Fruit fly (Drosophila melanogaster) whole organism, embryonic: ENCODE data around the gene CG7402.
A peak's percentile ranks its signal among the peaks of the same experiment; 100 is the strongest.

Experiments used
- ATbp ChIP-seq: fragments of 200-800 bp; sonication (Bioruptor generic); optimal IDR thresholded peaks from 2 replicates; lab custom pipeline; 2017; ENCODE audit warnings: missing biosample characterization, mild to moderate bottlenecking, missing genetic modification characterization, missing genetic modification reagents
- Bteb2 ChIP-seq: fragments of 200-800 bp; sonication (Bioruptor generic); optimal IDR thresholded peaks from 2 replicates; lab custom pipeline; 2016; ENCODE audit warnings: missing biosample characterization, missing genetic modification characterization
- CG1024 ChIP-seq: fragments of 200-800 bp; sonication (Bioruptor generic); IDR thresholded peaks from 2 replicates; pipeline ENCODE4 v1.3.6; 2022; ENCODE audit warnings: missing biosample characterization, missing genetic modification characterization
- CG10321 ChIP-seq: fragments of 200-800 bp; sonication (Bioruptor generic); IDR thresholded peaks from 2 replicates; pipeline ENCODE4 v1.3.6; 2022; ENCODE audit warnings: missing biosample characterization, missing genetic modification characterization
- CG1233 ChIP-seq: fragments of 200-800 bp; sonication (Bioruptor generic); optimal IDR thresholded peaks from 4 replicates; lab custom pipeline; 2018; ENCODE audit warnings: missing biosample characterization, mild to moderate bottlenecking, missing genetic modification characterization
- CG12744 ChIP-seq: fragments of 200-800 bp; sonication (Bioruptor generic); optimal IDR thresholded peaks from 2 replicates; lab custom pipeline; 2016; ENCODE audit warnings: missing biosample characterization, missing genetic modification characterization
- CG15479 ChIP-seq: fragments of 200-800 bp; sonication (Bioruptor generic); optimal IDR thresholded peaks from 3 replicates; lab custom pipeline; 2019; ENCODE audit warnings: missing biosample characterization, mild to moderate bottlenecking, missing genetic modification characterization, moderate library complexity
- CG1603 ChIP-seq: fragments of 200-800 bp; sonication (Bioruptor generic); optimal IDR thresholded peaks from 2 replicates; lab custom pipeline; 2019; ENCODE audit warnings: missing biosample characterization, mild to moderate bottlenecking, missing genetic modification characterization, moderate library complexity
- CG16779 ChIP-seq: fragments of 200-800 bp; sonication (Bioruptor generic); IDR thresholded peaks from 2 replicates; pipeline ENCODE4 v1.3.6; 2022; ENCODE audit warnings: missing biosample characterization, missing genetic modification characterization
- CG17359 ChIP-seq: fragments of 200-800 bp; sonication (Bioruptor generic); optimal IDR thresholded peaks from 3 replicates; lab custom pipeline; 2018; ENCODE audit warnings: missing biosample characterization, mild to moderate bottlenecking, missing genetic modification characterization, moderate library complexity
- CG17361 ChIP-seq: fragments of 200-800 bp; sonication (Bioruptor generic); IDR thresholded peaks from 3 replicates; pipeline ENCODE4 v1.3.6; 2022; ENCODE audit warnings: missing biosample characterization, missing genetic modification characterization
- CG18262 ChIP-seq: fragments of 200-800 bp; optimal IDR thresholded peaks from 3 replicates; lab custom pipeline; 2019; ENCODE audit warnings: missing biosample characterization, mild to moderate bottlenecking, missing genetic modification characterization, moderate library complexity
- CG2116 ChIP-seq: fragments of 200-800 bp; sonication (Bioruptor generic); optimal IDR thresholded peaks from 3 replicates; lab custom pipeline; 2018; ENCODE audit warnings: missing biosample characterization, mild to moderate bottlenecking, missing genetic modification characterization
- CG3065 ChIP-seq: fragments of 200-800 bp; sonication (Bioruptor generic); optimal IDR thresholded peaks from 2 replicates; lab custom pipeline; 2016; ENCODE audit warnings: missing biosample characterization, missing genetic modification characterization
- CG31224 ChIP-seq: fragments of 200-800 bp; sonication (Bioruptor generic); IDR thresholded peaks from 2 replicates; pipeline ENCODE4 v1.3.6; 2022; ENCODE audit warnings: missing biosample characterization, missing genetic modification characterization
- CG3995 ChIP-seq: fragments of 200-800 bp; sonication (Bioruptor generic); optimal IDR thresholded peaks from 3 replicates; lab custom pipeline; 2016; ENCODE audit warnings: missing biosample characterization, missing genetic modification characterization
- CG7839 ChIP-seq: fragments of 200-800 bp; sonication (Bioruptor generic); optimal IDR thresholded peaks from 3 replicates; lab custom pipeline; 2018; ENCODE audit warnings: missing biosample characterization, mild to moderate bottlenecking, missing genetic modification characterization, moderate library complexity
- CG8944 ChIP-seq: fragments of 200-800 bp; sonication (Bioruptor generic); optimal IDR thresholded peaks from 3 replicates; lab custom pipeline; 2016; ENCODE audit warnings: missing biosample characterization, missing genetic modification characterization
- CrebB ChIP-seq: fragments of 200-800 bp; sonication (Bioruptor generic); optimal IDR thresholded peaks from 3 replicates; lab custom pipeline; 2018; ENCODE audit warnings: missing biosample characterization, mild to moderate bottlenecking, missing genetic modification characterization
- D19B ChIP-seq: fragments of 200-800 bp; sonication (Bioruptor generic); optimal IDR thresholded peaks from 2 replicates; lab custom pipeline; 2017; ENCODE audit warnings: missing biosample characterization, mild to moderate bottlenecking, missing genetic modification characterization
- Deaf1 ChIP-seq: fragments of 200-800 bp; optimal IDR thresholded peaks from 3 replicates; lab custom pipeline; 2019; ENCODE audit warnings: missing biosample characterization, mild to moderate bottlenecking, missing genetic modification characterization, moderate library complexity
- ERR ChIP-seq: fragments of 200-800 bp; sonication (Bioruptor generic); optimal IDR thresholded peaks from 2 replicates; lab custom pipeline; 2016; ENCODE audit warnings: missing biosample characterization, missing genetic modification characterization
- Ets97D ChIP-seq: fragments of 200-800 bp; sonication (Bioruptor generic); optimal IDR thresholded peaks from 3 replicates; lab custom pipeline; 2016; ENCODE audit warnings: missing biosample characterization, missing genetic modification characterization
- Fer1 ChIP-seq: fragments of 200-800 bp; sonication (Bioruptor generic); optimal IDR thresholded peaks from 2 replicates; lab custom pipeline; 2017; ENCODE audit warnings: missing biosample characterization, mild to moderate bottlenecking, missing genetic modification characterization
- Fer3 ChIP-seq: fragments of 200-800 bp; sonication (Bioruptor generic); optimal IDR thresholded peaks from 2 replicates; lab custom pipeline; 2018; ENCODE audit warnings: missing biosample characterization, mild to moderate bottlenecking, missing genetic modification characterization, moderate library complexity
- H15 ChIP-seq: fragments of 200-800 bp; sonication (Bioruptor generic); IDR thresholded peaks from 3 replicates; pipeline ENCODE4 v1.3.6; 2022; ENCODE audit warnings: missing biosample characterization, missing genetic modification characterization
- HLH3B ChIP-seq: fragments of 200-800 bp; sonication (Bioruptor generic); IDR thresholded peaks from 2 replicates; pipeline ENCODE4 v1.3.6; 2022; ENCODE audit warnings: missing biosample characterization, missing genetic modification characterization
- HLH54F ChIP-seq: fragments of 200-800 bp; sonication (Bioruptor generic); optimal IDR thresholded peaks from 3 replicates; lab custom pipeline; 2016; ENCODE audit warnings: missing biosample characterization, missing genetic modification characterization
- HmgZ ChIP-seq: fragments of 200-800 bp; sonication (Bioruptor generic); optimal IDR thresholded peaks from 2 replicates; lab custom pipeline; 2018; ENCODE audit warnings: missing biosample characterization, mild to moderate bottlenecking, missing genetic modification characterization
- Lim3 ChIP-seq: fragments of 200-800 bp; sonication (Bioruptor generic); IDR thresholded peaks from 2 replicates; pipeline ENCODE4 v1.3.6; 2022; ENCODE audit warnings: missing biosample characterization, missing genetic modification characterization
- MESR4 ChIP-seq: fragments of 200-800 bp; sonication (Bioruptor generic); optimal IDR thresholded peaks from 2 replicates; lab custom pipeline; 2018; ENCODE audit warnings: missing biosample characterization, mild to moderate bottlenecking, missing genetic modification characterization, moderate library complexity
- Nf-YC ChIP-seq: fragments of 200-800 bp; optimal IDR thresholded peaks from 3 replicates; lab custom pipeline; 2019; ENCODE audit warnings: missing biosample characterization, mild to moderate bottlenecking, missing genetic modification characterization, moderate library complexity
- Oli ChIP-seq: fragments of 200-800 bp; sonication (Bioruptor generic); optimal IDR thresholded peaks from 2 replicates; lab custom pipeline; 2018; ENCODE audit warnings: missing biosample characterization, mild to moderate bottlenecking, missing genetic modification characterization, moderate library complexity
- Rfx ChIP-seq: fragments of 200-800 bp; sonication (Bioruptor generic); IDR thresholded peaks from 2 replicates; pipeline ENCODE4 v1.3.6; 2022; ENCODE audit warnings: missing biosample characterization, missing genetic modification characterization
- Usf ChIP-seq: fragments of 200-800 bp; sonication (Bioruptor generic); optimal IDR thresholded peaks from 2 replicates; lab custom pipeline; 2017; ENCODE audit warnings: missing genotype, missing biosample characterization, missing genetic modification characterization
- Xbp1 ChIP-seq: fragments of 200-800 bp; sonication (Bioruptor generic); optimal IDR thresholded peaks from 3 replicates; lab custom pipeline; 2016; ENCODE audit warnings: missing biosample characterization, mild to moderate bottlenecking, missing genetic modification characterization
- Xrp1 ChIP-seq: fragments of 200-800 bp; sonication (Bioruptor generic); IDR thresholded peaks from 2 replicates; pipeline ENCODE4 v1.3.6; 2022; ENCODE audit warnings: missing biosample characterization, missing genetic modification characterization
- ato ChIP-seq: fragments of 200-800 bp; sonication (Bioruptor generic); IDR thresholded peaks from 2 replicates; pipeline ENCODE4 v1.3.6; 2022; ENCODE audit warnings: missing biosample characterization, missing genetic modification characterization; ENCODE audit not compliant: partially characterized antibody
- crp ChIP-seq, 2 experiments: fragments of 200-800 bp; sonication (Bioruptor generic); optimal IDR thresholded peaks; 2 replicates in 1 of 2; 3 replicates in 1 of 2; lab custom pipeline; 2017; ENCODE audit warnings: missing biosample characterization in 2 of 2, missing genetic modification characterization in 2 of 2, mild to moderate bottlenecking in 1 of 2, moderate library complexity in 1 of 2
- disco-r ChIP-seq: fragments of 200-800 bp; sonication (Bioruptor generic); optimal IDR thresholded peaks from 2 replicates; lab custom pipeline; 2016; ENCODE audit warnings: missing biosample characterization, missing genetic modification characterization
- ftz-f1 ChIP-seq: fragments of 200-800 bp; sonication (Bioruptor generic); optimal IDR thresholded peaks from 2 replicates; lab custom pipeline; 2016; ENCODE audit warnings: missing biosample characterization, missing genetic modification characterization
- gem ChIP-seq: fragments of 200-800 bp; sonication (Bioruptor generic); optimal IDR thresholded peaks from 2 replicates; lab custom pipeline; 2019; ENCODE audit warnings: missing biosample characterization, mild to moderate bottlenecking, missing genetic modification characterization, moderate library complexity
- lab ChIP-seq: fragments of 200-800 bp; sonication (Bioruptor generic); optimal IDR thresholded peaks from 3 replicates; lab custom pipeline; 2017; ENCODE audit warnings: missing biosample characterization, missing genetic modification characterization, mild to moderate bottlenecking, moderate library complexity, missing genetic modification reagents
- luna ChIP-seq: fragments of 200-800 bp; sonication (Bioruptor generic); optimal IDR thresholded peaks from 2 replicates; lab custom pipeline; 2016; ENCODE audit warnings: missing biosample characterization, missing genetic modification characterization
- nmo ChIP-seq: fragments of 200-800 bp; sonication (Bioruptor generic); optimal IDR thresholded peaks from 2 replicates; lab custom pipeline; 2018; ENCODE audit warnings: missing biosample characterization, mild to moderate bottlenecking, missing genetic modification characterization, moderate library complexity
- ranshi ChIP-seq: fragments of 200-800 bp; sonication (Bioruptor generic); IDR thresholded peaks from 2 replicates; pipeline ENCODE4 v1.3.6; 2022; ENCODE audit warnings: missing biosample characterization, missing genetic modification characterization
- sd ChIP-seq: fragments of 200-800 bp; sonication (Bioruptor generic); optimal IDR thresholded peaks from 3 replicates; lab custom pipeline; 2018; ENCODE audit warnings: missing biosample characterization, mild to moderate bottlenecking, missing genetic modification characterization, moderate library complexity
- unpg ChIP-seq: fragments of 200-800 bp; sonication (Bioruptor generic); optimal IDR thresholded peaks from 3 replicates; lab custom pipeline; 2018; ENCODE audit warnings: missing biosample characterization, mild to moderate bottlenecking, missing genetic modification characterization, moderate library complexity

The CG7402 gene

DNA sequence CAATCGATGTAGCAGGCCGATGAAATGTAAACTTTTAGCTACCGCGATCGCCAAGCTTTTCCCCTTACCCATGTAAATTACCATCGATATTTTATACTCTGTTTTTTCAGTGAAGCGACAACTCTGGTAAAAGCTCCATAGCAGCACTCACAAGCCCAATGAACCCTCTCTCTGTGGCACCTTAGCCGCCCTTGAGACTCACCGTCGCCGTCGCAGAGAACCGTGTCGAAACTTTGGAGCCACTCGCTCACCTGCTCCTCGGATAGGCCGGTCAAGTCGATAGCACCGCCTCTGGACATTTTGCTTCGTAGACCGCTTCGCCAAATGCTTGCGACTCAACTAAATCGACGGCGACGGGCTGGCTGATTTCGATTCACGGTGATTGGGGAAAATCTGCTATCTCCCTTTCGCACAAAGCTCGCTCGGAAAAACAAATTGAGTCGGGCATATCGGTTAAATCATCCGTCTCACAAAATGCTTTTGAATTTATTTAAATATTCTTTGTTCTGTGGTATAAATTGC lies 46.4 kb upstream of the CG7402 start, which contains the start of gene CG5577 (continued):
- TF ChIP-seq ato (GFP tag; lab: Robert Waterston, UW) (no peak), lab (peak; percentile 69), disco-r (no peak), CG15479 (GFP tag; lab: Kevin White, UChicago) (no peak), Rfx (GFP tag; lab: Robert Waterston, UW) (peak; percentile 63), CG17361 (GFP tag; lab: Robert Waterston, UW) (no peak), Xbp1 (GFP tag; lab: Kevin White, UChicago) (no peak), CG18262 (tag; lab: Kevin White, UChicago) (no peak), HmgZ (tag; lab: Kevin White, UChicago) (peak; percentile 75), CG3065 (no peak)

- no peak for TF ChIP-seq unpg (GFP tag; lab: Kevin White, UChicago)
- no peak for TF ChIP-seq Usf (GFP tag; lab: Kevin White, UChicago)
- peak; percentile 88 for TF ChIP-seq ftz-f1
- TF ChIP-seq CG3995 (GFP tag; lab: Kevin White, UChicago), result no peak
- TF ChIP-seq Fer3 (tag; lab: Kevin White, UChicago), result peak; percentile 30
- TF ChIP-seq HLH3B (GFP tag; lab: Robert Waterston, UW), result 0 out of 2 replicates have a peak, but pooled peaks have one; percentile 16
- peak; percentile 2 for TF ChIP-seq Oli (tag; lab: Kevin White, UChicago)
- no peak for TF ChIP-seq Lim3 (GFP tag; lab: Robert Waterston, UW)
- TF ChIP-seq CG7839, result peak; percentile 42
- peak; percentile 75 for TF ChIP-seq sd (tag; lab: Kevin White, UChicago)
- peak; percentile 19 for TF ChIP-seq HLH54F (GFP tag; lab: Kevin White, UChicago)
- TF ChIP-seq ATbp (GFP tag; lab: Kevin White, UChicago), result no peak
- peak; percentile 38; the same call in 1 of the 2 replicates for TF ChIP-seq ranshi (GFP tag; lab: Robert Waterston, UW)
- no peak for TF ChIP-seq CG1603
- no peak for TF ChIP-seq CG16779
- peak; percentile 12 for TF ChIP-seq CrebB (tag; lab: Kevin White, UChicago)
- no peak for TF ChIP-seq Bteb2
- TF ChIP-seq Nf-YC (tag; lab: Kevin White, UChicago), result peak; percentile 36
- TF ChIP-seq gem (tag; lab: Kevin White, UChicago), result peak; percentile 23
- TF ChIP-seq CG1233 (GFP tag; lab: Kevin White, UChicago), result no peak
- no peak for TF ChIP-seq CG10321 (GFP tag; lab: Robert Waterston, UW)
- peak in 1 of 2 experiments; percentile 77 for TF ChIP-seq crp (GFP tag; optimal IDR thresholded peaks at IDR 0.05; lab: Kevin White, UChicago)
- no peak for TF ChIP-seq H15
- no peak for TF ChIP-seq CG8944 (GFP tag; lab: Kevin White, UChicago)
- peak; percentile 80 for TF ChIP-seq ERR (GFP tag; lab: Kevin White, UChicago)
- TF ChIP-seq Deaf1 (tag; lab: Kevin White, UChicago), result peak; percentile 54
- no peak for TF ChIP-seq CG31224 (GFP tag; lab: Robert Waterston, UW)
- TF ChIP-seq CG12744 (GFP tag; lab: Kevin White, UChicago), result no peak
- TF ChIP-seq nmo (GFP tag; lab: Kevin White, UChicago), result no peak
- peak; percentile 9 for TF ChIP-seq CG17359 (tag; lab: Kevin White, UChicago)
- TF ChIP-seq Fer1 (GFP tag; lab: Kevin White, UChicago), result peak; percentile 64
- TF ChIP-seq CG2116 (GFP tag; lab: Kevin White, UChicago), result peak; percentile 2
- no peak for TF ChIP-seq D19B
- no peak for TF ChIP-seq luna
- TF ChIP-seq MESR4 (GFP tag; lab: Kevin White, UChicago), result peak; percentile 74
- no peak for TF ChIP-seq CG1024 (GFP tag; lab: Robert Waterston, UW)
- peak; percentile 26; the same call in 1 of the 2 replicates for TF ChIP-seq Xrp1 (GFP tag; lab: Robert Waterston, UW)
- TF ChIP-seq Ets97D, result peak; percentile 16
Measured at dm6 chr3L:17842892-17843703, 44.4 kb upstream of the CG7402 start, which contains the start of gene CG5567. CG5567 (minus strand) TSS chr3L:17843544.
